Worm (Caenorhabditis elegans): ENCODE results near the gene T19C3.4.

ce11 chrIII:598168-598567, 21.9 kb downstream of the T19C3.4 start:
- no peak for TF ChIP-seq ceh-82 (tag; optimal IDR thresholded peaks at IDR 0.05)
- TF ChIP-seq pqm-1 (tag; optimal IDR thresholded peaks at IDR 0.05), result peak; percentile 15
- peak; percentile 58 for TF ChIP-seq pha-4 (tag; optimal IDR thresholded peaks at IDR 0.05)
